Fruit fly (Drosophila melanogaster): ENCODE results near the gene cwo.

DNA sequence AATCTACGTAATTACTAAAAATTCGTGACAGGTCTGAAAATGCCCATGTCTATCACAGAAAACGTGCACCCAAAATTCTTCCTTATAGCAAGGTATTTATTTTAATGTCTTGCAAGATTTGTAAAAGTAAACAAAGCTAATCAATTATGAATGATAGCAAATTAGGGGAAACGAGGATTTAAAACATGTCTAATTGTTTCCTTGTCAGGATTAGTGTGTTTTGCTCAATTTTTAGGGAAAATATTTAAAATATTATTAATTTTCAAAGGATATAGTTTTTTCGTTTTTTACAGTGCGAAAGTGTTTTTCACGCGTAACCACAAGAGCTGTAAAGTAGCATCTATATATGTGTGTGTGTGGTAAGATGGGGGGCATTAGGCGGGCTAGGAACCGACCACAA lies 9.1 kb upstream of the cwo start:
- no peak for TF ChIP-seq CG12605 (GFP tag; IDR thresholded peaks at IDR 0.05)
- no peak for TF ChIP-seq CG34367 (tag; optimal IDR thresholded peaks at IDR 0.05)
- TF ChIP-seq CG9948 (tag; optimal IDR thresholded peaks at IDR 0.05), result no peak
- TF ChIP-seq D1 (tag; optimal IDR thresholded peaks at IDR 0.05), result no peak
- no peak for TF ChIP-seq Snoo (tag; optimal IDR thresholded peaks at IDR 0.05)
- TF ChIP-seq Pif1B (GFP tag; optimal IDR thresholded peaks at IDR 0.05), result no peak
- TF ChIP-seq rn (GFP tag; IDR thresholded peaks at IDR 0.05), result no peak
